Worm (Caenorhabditis elegans) whole organism, L2 larva: ENCODE data around the gene ptr-15.

Experiments
- C34F6.9 ChIP-seq: fragments of 150-350 bp; optimal IDR thresholded peaks from 2 replicates; lab custom pipeline; 2014; ENCODE audit warnings: missing biosample characterization, missing genetic modification characterization
- F13H6.1 ChIP-seq: sonication (generic microtip); optimal IDR thresholded peaks from 2 replicates; lab custom pipeline; 2016; ENCODE audit warnings: missing genetic modification characterization, missing compliant biosample characterization
- R02D3.7 ChIP-seq: fragments of 150-350 bp; optimal IDR thresholded peaks from 2 replicates; lab custom pipeline; 2014; ENCODE audit warnings: missing biosample characterization, missing genetic modification characterization
- Y55F3AM.14 ChIP-seq: fragments of 200-800 bp; sonication (Bioruptor generic); optimal IDR thresholded peaks from 2 replicates; lab custom pipeline; 2018; ENCODE audit warnings: mild to moderate bottlenecking, missing genetic modification characterization, missing compliant biosample characterization
- ZK546.5 ChIP-seq: sonication (generic microtip); optimal IDR thresholded peaks from 2 replicates; lab custom pipeline; 2017; ENCODE audit warnings: missing biosample characterization, missing genetic modification characterization
- alr-1 ChIP-seq: fragments of 150-350 bp; optimal IDR thresholded peaks from 2 replicates; lab custom pipeline; 2014; ENCODE audit warnings: missing biosample characterization, missing genetic modification characterization
- aly-2 ChIP-seq: fragments of 150-350 bp; optimal IDR thresholded peaks from 2 replicates; lab custom pipeline; 2014; ENCODE audit warnings: missing biosample characterization, missing genetic modification characterization
- ama-1 ChIP-seq: fragments of 150-350 bp; optimal IDR thresholded peaks from 2 replicates; lab custom pipeline; 2018; ENCODE audit warnings: inconsistent platforms
- blmp-1 ChIP-seq: sonication (generic microtip); optimal IDR thresholded peaks from 2 replicates; lab custom pipeline; 2017; ENCODE audit warnings: missing genetic modification characterization, mild to moderate bottlenecking, missing compliant biosample characterization, antibody characterized with exemption, moderate library complexity; ENCODE audit not compliant: insufficient read depth
- ceh-16 ChIP-seq: fragments of 150-350 bp; optimal IDR thresholded peaks from 2 replicates; lab custom pipeline; 2014; ENCODE audit warnings: missing biosample characterization, missing genetic modification characterization
- crh-2 ChIP-seq: sonication (generic microtip); optimal IDR thresholded peaks from 2 replicates; lab custom pipeline; 2017; ENCODE audit warnings: missing biosample characterization, missing genetic modification characterization
- elt-3 ChIP-seq: sonication (generic microtip); optimal IDR thresholded peaks from 2 replicates; lab custom pipeline; 2017; ENCODE audit warnings: missing biosample characterization, missing genetic modification characterization
- fos-1 ChIP-seq: fragments of 150-350 bp; optimal IDR thresholded peaks from 2 replicates; lab custom pipeline; 2014; ENCODE audit warnings: missing biosample characterization, missing genetic modification characterization
- gmeb-1 ChIP-seq: fragments of 150-350 bp; optimal IDR thresholded peaks from 2 replicates; lab custom pipeline; 2014; ENCODE audit warnings: missing biosample characterization, missing genetic modification characterization
- lin-11 ChIP-seq: fragments of 150-350 bp; sonication (generic microtip); optimal IDR thresholded peaks from 2 replicates; lab custom pipeline; 2014; ENCODE audit warnings: missing biosample characterization, missing genetic modification characterization, inconsistent platforms, mixed read lengths
- lin-13 ChIP-seq: fragments of 150-350 bp; optimal IDR thresholded peaks from 2 replicates; lab custom pipeline; 2014; ENCODE audit warnings: missing biosample characterization, missing genetic modification reagents, missing genetic modification characterization
- lin-39 ChIP-seq: fragments of 150-350 bp; optimal IDR thresholded peaks from 2 replicates; lab custom pipeline; 2014; ENCODE audit warnings: missing biosample characterization, missing genetic modification reagents, missing genetic modification characterization
- mab-5 ChIP-seq: fragments of 150-350 bp; optimal IDR thresholded peaks from 2 replicates; lab custom pipeline; 2014; ENCODE audit warnings: missing biosample characterization, missing genetic modification characterization
- mbf-1 ChIP-seq: sonication (generic microtip); optimal IDR thresholded peaks from 2 replicates; lab custom pipeline; 2017; ENCODE audit warnings: missing biosample characterization, missing genetic modification characterization
- nhr-10 ChIP-seq: sonication (generic microtip); optimal IDR thresholded peaks from 2 replicates; lab custom pipeline; 2017; ENCODE audit warnings: missing biosample characterization, missing genetic modification characterization
- nhr-11 ChIP-seq: fragments of 150-350 bp; optimal IDR thresholded peaks from 2 replicates; lab custom pipeline; 2014; ENCODE audit warnings: missing biosample characterization, missing genetic modification characterization
- nhr-12 ChIP-seq: fragments of 150-350 bp; optimal IDR thresholded peaks from 2 replicates; lab custom pipeline; 2014; ENCODE audit warnings: missing biosample characterization, missing genetic modification characterization
- nhr-129 ChIP-seq: fragments of 150-350 bp; optimal IDR thresholded peaks from 2 replicates; lab custom pipeline; 2014; ENCODE audit warnings: missing biosample characterization, missing genetic modification characterization
- nhr-21 ChIP-seq: fragments of 150-350 bp; optimal IDR thresholded peaks from 2 replicates; lab custom pipeline; 2014; ENCODE audit warnings: missing biosample characterization, missing genetic modification characterization
- nhr-25 ChIP-seq: fragments of 150-350 bp; sonication (generic microtip); optimal IDR thresholded peaks from 3 replicates; lab custom pipeline; 2014; ENCODE audit warnings: missing biosample characterization, missing genetic modification characterization
- nhr-6 ChIP-seq: fragments of 150-350 bp; optimal IDR thresholded peaks from 2 replicates; lab custom pipeline; 2014; ENCODE audit warnings: missing biosample characterization, missing genetic modification characterization
- nhr-77 ChIP-seq: fragments of 150-350 bp; optimal IDR thresholded peaks from 2 replicates; lab custom pipeline; 2014; ENCODE audit warnings: missing biosample characterization, missing genetic modification characterization
- peb-1 ChIP-seq: fragments of 150-350 bp; optimal IDR thresholded peaks from 2 replicates; lab custom pipeline; 2014; ENCODE audit warnings: missing biosample characterization, missing genetic modification characterization
- sem-4 ChIP-seq: fragments of 150-350 bp; optimal IDR thresholded peaks from 2 replicates; lab custom pipeline; 2014; ENCODE audit warnings: missing biosample characterization, missing genetic modification reagents, missing genetic modification characterization
- sma-9 ChIP-seq, 2 experiments: fragments of 150-350 bp in 1 of 2; sonication (generic microtip) in 1 of 2; optimal IDR thresholded peaks; 2 replicates each; lab custom pipeline; 2014 to 2016; ENCODE audit warnings: missing genetic modification characterization in 2 of 2, mild to moderate bottlenecking in 1 of 2, missing biosample characterization in 1 of 2, missing compliant biosample characterization in 1 of 2, missing genetic modification reagents in 1 of 2, moderate library complexity in 1 of 2
- snpc-4 ChIP-seq: fragments of 150-350 bp; optimal IDR thresholded peaks from 2 replicates; lab custom pipeline; 2014; ENCODE audit warnings: missing biosample characterization, missing genetic modification characterization
- unc-39 ChIP-seq: fragments of 150-350 bp; optimal IDR thresholded peaks from 2 replicates; lab custom pipeline; 2014; ENCODE audit warnings: missing biosample characterization, missing genetic modification characterization
- unc-55 ChIP-seq: fragments of 150-350 bp; sonication (generic microtip); optimal IDR thresholded peaks from 3 replicates; lab custom pipeline; 2014; ENCODE audit warnings: missing biosample characterization, missing genetic modification reagents, missing genetic modification characterization
- unc-62 ChIP-seq: fragments of 150-350 bp; optimal IDR thresholded peaks from 2 replicates; lab custom pipeline; 2014; ENCODE audit warnings: missing biosample characterization, missing genetic modification reagents, missing genetic modification characterization
- zag-1 ChIP-seq: fragments of 150-350 bp; optimal IDR thresholded peaks from 2 replicates; lab custom pipeline; 2014; ENCODE audit warnings: missing biosample characterization, missing genetic modification characterization
- ztf-1 ChIP-seq: fragments of 200-800 bp; sonication (Bioruptor generic); conservative IDR thresholded peaks from 2 replicates; pipeline ENCODE4 v1.3.6; 2022; ENCODE audit warnings: missing genetic modification characterization, missing compliant biosample characterization
- ztf-11 ChIP-seq: sonication (generic microtip); optimal IDR thresholded peaks from 2 replicates; lab custom pipeline; 2017; ENCODE audit warnings: missing biosample characterization, missing genetic modification characterization
- ztf-4 ChIP-seq: fragments of 150-350 bp; optimal IDR thresholded peaks from 2 replicates; lab custom pipeline; 2014; ENCODE audit warnings: missing biosample characterization, missing genetic modification characterization

Gene ptr-15

DNA sequence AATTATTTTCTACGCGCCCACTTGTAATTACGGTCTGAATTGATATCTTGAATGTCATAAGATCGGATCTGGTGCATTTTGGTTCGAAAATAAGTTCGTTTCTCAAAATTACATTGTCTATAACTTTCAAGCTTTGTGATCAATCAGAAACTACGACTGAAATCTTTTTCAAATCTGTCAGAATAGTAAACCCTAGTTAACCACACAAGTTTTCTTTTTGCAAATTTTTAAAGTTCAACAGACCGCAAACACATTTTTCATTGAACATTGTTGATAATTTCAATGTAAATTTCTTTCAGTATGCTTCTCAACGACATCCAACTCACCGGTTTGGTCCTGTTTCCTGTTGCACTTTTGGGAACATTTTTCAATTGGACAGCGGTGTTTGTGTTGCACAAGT, 1.8 kb upstream of the ptr-15 start, which contains the start of gene srx-59:
TSS of gene srx-59 (plus strand) at position 301 of the 400 bp plus-strand sequence.
- no peak for TF ChIP-seq unc-55
- no peak for TF ChIP-seq elt-3 (tag; lab: Kevin White, UChicago)
- TF ChIP-seq gmeb-1 (tag; lab: Kevin White, UChicago): no peak
- TF ChIP-seq unc-39 (tag; lab: Kevin White, UChicago): no peak
- TF ChIP-seq, all 48 proteins: peak for 0

DNA sequence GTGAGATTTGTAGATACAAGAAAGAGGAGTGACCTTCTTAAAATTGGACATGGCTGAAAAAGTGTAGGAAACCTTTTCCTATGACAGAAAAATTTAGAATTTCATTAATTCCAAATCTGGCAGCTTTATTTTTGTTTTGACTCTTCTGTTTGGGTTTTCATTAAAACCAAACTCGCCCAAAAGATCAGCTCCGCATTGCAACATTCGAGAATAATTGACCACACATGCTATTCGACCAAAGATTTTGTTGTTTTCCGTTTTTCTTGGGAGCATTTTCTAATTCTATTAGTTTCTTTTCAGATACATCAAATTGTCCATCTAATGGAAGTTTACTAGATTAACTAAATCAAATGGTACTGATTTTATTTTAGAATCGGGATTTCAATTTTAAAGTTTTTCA, 13.6 kb downstream of the ptr-15 start, which contains the start of gene mec-1:
TSS of gene mec-1 (plus strand) at position 301 of the 400 bp plus-strand sequence.
- TF ChIP-seq lin-11: no peak
- no peak for TF ChIP-seq crh-2 (tag; lab: Kevin White, UChicago)
- no peak for TF ChIP-seq blmp-1 (tag; lab: Kevin White, UChicago)
- TF ChIP-seq gmeb-1 (tag; lab: Kevin White, UChicago): no peak
- TF ChIP-seq nhr-129 (tag; lab: Kevin White, UChicago): no peak
- no peak for TF ChIP-seq nhr-6 (tag; lab: Kevin White, UChicago)
- no peak for TF ChIP-seq nhr-21 (tag; lab: Kevin White, UChicago)
- TF ChIP-seq elt-3 (tag; lab: Kevin White, UChicago): no peak
- no peak for TF ChIP-seq ceh-16 (tag; lab: Kevin White, UChicago)
- TF ChIP-seq F13H6.1 (tag; lab: Kevin White, UChicago): no peak
- TF ChIP-seq C34F6.9: no peak
- no peak for TF ChIP-seq peb-1
- no peak for TF ChIP-seq ztf-11
- TF ChIP-seq unc-62 (GFP tag; lab: Kevin White, UChicago): no peak
- no peak for TF ChIP-seq mab-5
- TF ChIP-seq nhr-12: no peak
- TF ChIP-seq sem-4 (tag; lab: Kevin White, UChicago): no peak
- TF ChIP-seq ZK546.5 (tag; lab: Kevin White, UChicago): no peak
- no peak for TF ChIP-seq snpc-4 (tag; lab: Kevin White, UChicago)
- TF ChIP-seq ama-1 (lab: Kevin White, UChicago): no peak

DNA sequence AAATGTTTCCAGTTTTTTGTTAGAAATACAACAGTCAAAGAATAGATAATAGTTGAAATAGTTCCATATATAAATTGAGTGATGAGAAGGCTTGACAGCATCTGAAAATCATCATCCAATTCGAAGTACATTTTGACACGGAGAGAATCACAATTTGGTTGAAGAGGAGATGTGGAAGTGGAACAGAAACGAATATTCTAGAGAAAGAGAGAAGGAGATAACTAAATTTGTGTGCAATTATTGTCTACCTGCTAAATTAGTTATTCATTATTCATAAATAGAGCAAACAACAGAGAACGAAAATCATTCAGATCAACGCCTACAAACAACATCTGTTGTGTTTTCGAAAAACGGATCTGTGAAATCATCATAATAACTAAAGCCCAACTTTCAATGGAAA, 16.0 kb downstream of the ptr-15 start, which contains the start of gene srg-31:
TSS of gene srg-31 (minus strand) at position 101 of the 400 bp plus-strand sequence.
- TF ChIP-seq sem-4 (tag; lab: Kevin White, UChicago) (no peak), nhr-12 (no peak), nhr-129 (tag; lab: Kevin White, UChicago) (no peak), crh-2 (tag; lab: Kevin White, UChicago) (no peak), unc-55 (no peak), snpc-4 (tag; lab: Kevin White, UChicago) (no peak), ztf-11 (no peak), ztf-1 (no peak), alr-1 (tag; lab: Kevin White, UChicago) (no peak), lin-39 (tag; lab: Kevin White, UChicago) (no peak), ztf-4 (no peak), nhr-25 (no peak), ceh-16 (tag; lab: Kevin White, UChicago) (no peak), sma-9 (GFP tag; optimal IDR thresholded peaks at IDR 0.05; lab: Kevin White, UChicago) (no peak), sma-9 (tag; optimal IDR thresholded peaks at IDR 0.05; lab: Kevin White, UChicago) (no peak), zag-1 (tag; lab: Kevin White, UChicago) (no peak), nhr-11 (no peak), Y55F3AM.14 (no peak), mbf-1 (tag; lab: Kevin White, UChicago) (no peak)

DNA sequence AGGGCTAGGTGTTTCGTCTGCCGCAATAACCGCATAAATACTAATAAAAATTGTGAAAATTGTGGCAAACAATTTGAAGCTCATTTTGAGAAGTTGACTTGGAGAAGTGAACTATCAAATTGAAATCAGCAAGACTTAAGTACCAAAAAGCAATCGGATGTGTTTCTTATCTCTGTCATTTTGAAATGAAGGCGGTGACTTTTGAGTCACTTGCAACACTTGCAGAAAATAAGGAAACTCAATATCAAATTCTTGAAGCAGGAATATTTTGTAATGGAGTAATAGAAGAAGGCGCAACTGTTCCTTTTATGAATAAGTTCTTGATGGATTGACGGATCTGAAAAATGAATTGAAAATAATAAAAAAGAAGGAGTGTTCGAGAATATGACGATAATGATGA, 18.5 kb downstream of the ptr-15 start, which contains the start of gene T07H8.11:
TSS of gene T07H8.11 (minus strand) at position 101 of the 400 bp plus-strand sequence.
- TF ChIP-seq ztf-1 (no peak), nhr-6 (tag; lab: Kevin White, UChicago) (no peak), lin-13 (GFP tag; lab: Kevin White, UChicago) (no peak), nhr-10 (tag; lab: Kevin White, UChicago) (no peak), F13H6.1 (tag; lab: Kevin White, UChicago) (no peak), R02D3.7 (tag; lab: Kevin White, UChicago) (no peak), nhr-25 (no peak), aly-2 (no peak), fos-1 (tag; lab: Kevin White, UChicago) (no peak), nhr-77 (no peak), sma-9 (GFP tag; optimal IDR thresholded peaks at IDR 0.05; lab: Kevin White, UChicago) (no peak), sma-9 (tag; optimal IDR thresholded peaks at IDR 0.05; lab: Kevin White, UChicago) (no peak), C34F6.9 (no peak), blmp-1 (tag; lab: Kevin White, UChicago) (no peak), snpc-4 (tag; lab: Kevin White, UChicago) (no peak), nhr-21 (tag; lab: Kevin White, UChicago) (no peak), ceh-16 (tag; lab: Kevin White, UChicago) (no peak)
